Fruit fly (Drosophila melanogaster): ENCODE measurements around the gene CG13029.

Gene CG13029

dm6 chr3L:16892728-16893271, 32.4 kb downstream of the CG13029 start (continued):
- peak; percentile 6 for TF ChIP-seq CG1621 (tag; optimal IDR thresholded peaks at IDR 0.05)

DNA sequence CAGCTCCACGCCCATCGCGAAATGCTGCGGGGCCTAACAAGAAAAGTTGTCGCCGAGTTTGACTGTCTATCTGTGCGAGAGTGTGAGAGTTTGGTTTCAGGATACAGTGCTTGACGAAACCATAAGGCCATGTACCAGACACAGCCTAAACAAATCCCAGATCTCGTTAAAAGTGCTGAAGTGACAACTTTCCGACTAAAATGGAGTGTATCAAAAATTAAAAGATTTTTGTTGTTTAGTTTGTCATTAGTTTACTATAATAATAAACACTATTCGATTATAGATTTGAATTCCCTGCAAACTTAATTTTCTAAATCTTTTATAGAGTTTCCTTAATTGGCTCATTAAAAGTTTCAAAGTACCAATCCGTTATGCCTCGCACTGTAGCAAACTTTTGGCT, 33.2 kb downstream of the CG13029 start:
- peak; percentile 13 for TF ChIP-seq CG4318 (GFP tag; optimal IDR thresholded peaks at IDR 0.05)
- TF ChIP-seq Eip75B (GFP tag; optimal IDR thresholded peaks at IDR 0.05) = no peak
- TF ChIP-seq CG6276 (GFP tag; optimal IDR thresholded peaks at IDR 0.05) = peak; percentile 45
- TF ChIP-seq CG10669 (GFP tag; optimal IDR thresholded peaks at IDR 0.05) = no peak
- TF ChIP-seq CG6163 (GFP tag; IDR thresholded peaks at IDR 0.05) = 0 out of 3 replicates have a peak, but pooled peaks have one; percentile 12
- peak; percentile 42 for TF ChIP-seq CG32006 (GFP tag; optimal IDR thresholded peaks at IDR 0.05)
- no peak for TF ChIP-seq CG3919 (GFP tag; optimal IDR thresholded peaks at IDR 0.05)
- peak; percentile 29 for TF ChIP-seq OdsH (GFP tag; optimal IDR thresholded peaks at IDR 0.05)
- TF ChIP-seq CG15336 (GFP tag; IDR thresholded peaks at IDR 0.05) = peak; percentile 52; the same call in 1 of the 2 replicates
- no peak for TF ChIP-seq svp (GFP tag)
- TF ChIP-seq Blimp-1 (GFP tag; optimal IDR thresholded peaks at IDR 0.05) = no peak
- 0 out of 3 replicates have a peak, but pooled peaks have one; percentile 47 for TF ChIP-seq eg (GFP tag; IDR thresholded peaks at IDR 0.05)
- peak; percentile 64 for TF ChIP-seq Hr4 (GFP tag; optimal IDR thresholded peaks at IDR 0.05)
- no peak for TF ChIP-seq Hr39 (GFP tag; optimal IDR thresholded peaks at IDR 0.05)
- peak; percentile 73 for TF ChIP-seq CG8119 (GFP tag; IDR thresholded peaks at IDR 0.05)

DNA sequence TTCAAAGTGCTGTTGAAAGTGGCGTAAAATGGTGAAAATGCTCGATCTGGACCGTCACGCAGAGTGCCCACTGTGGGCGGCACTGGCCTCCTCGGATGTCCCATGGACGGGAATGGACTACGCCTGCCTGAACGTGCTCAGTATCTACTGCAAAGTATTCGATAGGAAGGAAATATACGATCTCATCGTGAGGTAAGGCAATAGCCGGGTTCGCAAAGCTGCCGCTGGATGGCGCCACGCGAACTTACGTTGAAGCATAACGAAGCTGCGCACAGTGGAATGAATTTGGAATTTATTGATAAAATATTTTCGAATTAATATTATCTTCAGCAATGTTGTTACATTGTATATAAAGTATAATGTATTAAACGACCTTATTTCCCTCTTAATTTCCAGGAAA, 36.0 kb downstream of the CG13029 start:
- TF ChIP-seq CG6163 (GFP tag; IDR thresholded peaks at IDR 0.05) (no peak), Eip75B (GFP tag; optimal IDR thresholded peaks at IDR 0.05) (no peak), Blimp-1 (GFP tag; optimal IDR thresholded peaks at IDR 0.05) (no peak), cyc (GFP tag; optimal IDR thresholded peaks at IDR 0.05) (no peak), CG11294 (GFP tag; IDR thresholded peaks at IDR 0.05) (no peak), CG32006 (GFP tag; optimal IDR thresholded peaks at IDR 0.05) (no peak), Smox (GFP tag; optimal IDR thresholded peaks at IDR 0.05) (no peak), CG8319 (GFP tag; optimal IDR thresholded peaks at IDR 0.05) (no peak), OdsH (GFP tag; optimal IDR thresholded peaks at IDR 0.05) (no peak), eg (GFP tag; IDR thresholded peaks at IDR 0.05) (0 out of 3 replicates have a peak, but pooled peaks have one; percentile 32), CG3919 (GFP tag; optimal IDR thresholded peaks at IDR 0.05) (peak; percentile 4), achi (GFP tag; optimal IDR thresholded peaks at IDR 0.05) (no peak), Lpt (GFP tag; optimal IDR thresholded peaks at IDR 0.05) (peak; percentile 7), vri (GFP tag; optimal IDR thresholded peaks at IDR 0.05) (peak; percentile 24)

DNA sequence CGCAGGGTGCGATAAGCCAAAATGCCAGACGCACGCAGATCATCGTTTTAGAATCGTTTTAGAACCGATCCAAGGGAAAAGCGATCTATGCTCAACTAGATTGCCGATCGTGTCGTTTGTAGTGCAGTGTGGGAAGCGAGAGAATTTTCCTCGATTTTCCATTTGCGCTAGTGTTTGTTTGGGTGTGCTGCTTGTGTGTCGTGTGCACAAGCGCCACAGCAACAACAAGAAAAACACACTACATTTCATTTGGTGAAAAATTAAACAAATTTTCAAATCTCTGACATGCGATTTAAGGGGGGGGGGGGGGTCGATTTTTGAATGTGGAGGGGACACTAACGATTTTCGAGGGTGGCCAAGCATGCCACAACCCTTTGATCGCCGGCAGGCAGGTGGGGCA, 50.0 kb downstream of the CG13029 start:
- no peak for TF ChIP-seq CG34406 (GFP tag; optimal IDR thresholded peaks at IDR 0.05)
- TF ChIP-seq net (GFP tag; optimal IDR thresholded peaks at IDR 0.05) = no peak
- no peak for TF ChIP-seq CG6276 (GFP tag; optimal IDR thresholded peaks at IDR 0.05)
- TF ChIP-seq spab (GFP tag; optimal IDR thresholded peaks at IDR 0.05) = no peak
- no peak for TF ChIP-seq achi (GFP tag; optimal IDR thresholded peaks at IDR 0.05)
- TF ChIP-seq CG7368 (GFP tag; optimal IDR thresholded peaks at IDR 0.05) = no peak
- TF ChIP-seq Ets21C (GFP tag; optimal IDR thresholded peaks at IDR 0.05) = no peak
- no peak for TF ChIP-seq Met (GFP tag; optimal IDR thresholded peaks at IDR 0.05)
- TF ChIP-seq CG16779 (tag; optimal IDR thresholded peaks at IDR 0.05) = no peak
- no peak for TF ChIP-seq Lpt (GFP tag; optimal IDR thresholded peaks at IDR 0.05)
